Worm (Caenorhabditis elegans): ENCODE data around the gene wht-4.

ce11 chrII:3277686-3278085 lies 1.0 kb upstream of the wht-4 start, which contains the start of gene F02E11.4:
- TF ChIP-seq nhr-12 (tag; optimal IDR thresholded peaks at IDR 0.05), result no peak
- no peak for TF ChIP-seq nhr-23 (tag; optimal IDR thresholded peaks at IDR 0.05)
- TF ChIP-seq ztf-11 (tag; optimal IDR thresholded peaks at IDR 0.05), result no peak
- TF ChIP-seq zag-1 (tag; optimal IDR thresholded peaks at IDR 0.05), result no peak
- no peak for TF ChIP-seq egl-5 (tag; optimal IDR thresholded peaks at IDR 0.05)
- no peak for TF ChIP-seq pqm-1 (tag; optimal IDR thresholded peaks at IDR 0.05)
- TF ChIP-seq nhr-28 (tag; optimal IDR thresholded peaks at IDR 0.05), result no peak
- no peak for TF ChIP-seq pha-4 (tag; optimal IDR thresholded peaks at IDR 0.05)
- no peak for TF ChIP-seq snpc-4 (tag; optimal IDR thresholded peaks at IDR 0.05)
- TF ChIP-seq unc-39 (tag; optimal IDR thresholded peaks at IDR 0.05), result no peak
- TF ChIP-seq ceh-82 (tag; optimal IDR thresholded peaks at IDR 0.05), result no peak
- TF ChIP-seq mdl-1 (tag; optimal IDR thresholded peaks at IDR 0.05), result no peak
- TF ChIP-seq fkh-10 (GFP tag; optimal IDR thresholded peaks at IDR 0.05), result no peak
